Worm (Caenorhabditis elegans) whole organism, mixed stage, embryonic: ENCODE results near the gene idpc-2.

Experiments
- M03D4.4 ChIP-seq: sonication (generic microtip); optimal IDR thresholded peaks from 2 replicates; lab custom pipeline; 2017; ENCODE audit warnings: mild to moderate bottlenecking, missing genetic modification characterization, missing compliant biosample characterization
- bed-3 ChIP-seq: fragments of 200-800 bp; sonication (Bioruptor generic); optimal IDR thresholded peaks from 3 replicates; lab custom pipeline; 2018; ENCODE audit warnings: mild to moderate bottlenecking, missing genetic modification characterization, moderate library complexity, missing compliant biosample characterization
- blmp-1 ChIP-seq: fragments of 150-350 bp; optimal IDR thresholded peaks from 2 replicates; lab custom pipeline; 2014; ENCODE audit warnings: missing biosample characterization, missing genetic modification characterization
- ceh-39 ChIP-seq: fragments of 150-350 bp; optimal IDR thresholded peaks from 2 replicates; lab custom pipeline; 2014; ENCODE audit warnings: missing biosample characterization, missing genetic modification characterization
- ceh-43 ChIP-seq: fragments of 200-800 bp; sonication (Bioruptor generic); optimal IDR thresholded peaks from 2 replicates; lab custom pipeline; 2018; ENCODE audit warnings: mild to moderate bottlenecking, missing genetic modification characterization, moderate library complexity, missing compliant biosample characterization
- ceh-83 ChIP-seq: fragments of 200-800 bp; sonication (Bioruptor generic); optimal IDR thresholded peaks from 2 replicates; lab custom pipeline; 2018; ENCODE audit warnings: mild to moderate bottlenecking, missing genetic modification characterization, missing compliant biosample characterization
- ces-1 ChIP-seq: fragments of 150-350 bp; optimal IDR thresholded peaks from 2 replicates; lab custom pipeline; 2014; ENCODE audit warnings: missing biosample characterization, missing genetic modification reagents, missing genetic modification characterization
- cnd-1 ChIP-seq: fragments of 200-800 bp; sonication (Bioruptor generic); optimal IDR thresholded peaks from 2 replicates; lab custom pipeline; 2018; ENCODE audit warnings: mild to moderate bottlenecking, missing genetic modification characterization, missing compliant biosample characterization
- drap-1 ChIP-seq: fragments of 200-800 bp; sonication (Bioruptor generic); optimal IDR thresholded peaks from 3 replicates; lab custom pipeline; 2018; ENCODE audit warnings: mild to moderate bottlenecking, missing genetic modification characterization, missing compliant biosample characterization
- elt-1 ChIP-seq: sonication (generic microtip); optimal IDR thresholded peaks from 2 replicates; lab custom pipeline; 2017; ENCODE audit warnings: missing genetic modification characterization, mild to moderate bottlenecking, missing compliant biosample characterization, antibody characterized with exemption, moderate library complexity, borderline replicate concordance; ENCODE audit not compliant: insufficient read depth
- elt-3 ChIP-seq: fragments of 150-350 bp; optimal IDR thresholded peaks from 2 replicates; lab custom pipeline; 2014; ENCODE audit warnings: missing biosample characterization, missing genetic modification characterization
- flh-1 ChIP-seq: fragments of 200-800 bp; sonication (Bioruptor generic); optimal IDR thresholded peaks from 2 replicates; lab custom pipeline; 2018; ENCODE audit warnings: mild to moderate bottlenecking, missing genetic modification characterization, moderate library complexity, missing compliant biosample characterization
- ham-2 ChIP-seq: fragments of 200-800 bp; sonication (Bioruptor generic); optimal IDR thresholded peaks from 2 replicates; lab custom pipeline; 2018; ENCODE audit warnings: mild to moderate bottlenecking, missing genetic modification characterization, missing compliant biosample characterization
- hlh-1 ChIP-seq: fragments of 150-350 bp; optimal IDR thresholded peaks from 2 replicates; lab custom pipeline; 2014; ENCODE audit warnings: missing biosample characterization, missing genetic modification reagents, missing genetic modification characterization
- lin-13 ChIP-seq: fragments of 150-350 bp; optimal IDR thresholded peaks from 2 replicates; lab custom pipeline; 2014; ENCODE audit warnings: missing biosample characterization, missing genetic modification characterization
- lin-32 ChIP-seq: fragments of 200-800 bp; sonication (Bioruptor generic); optimal IDR thresholded peaks from 2 replicates; lab custom pipeline; 2018; ENCODE audit warnings: mild to moderate bottlenecking, missing genetic modification characterization, missing compliant biosample characterization
- lsy-2 ChIP-seq: fragments of 150-350 bp; optimal IDR thresholded peaks from 2 replicates; lab custom pipeline; 2014; ENCODE audit warnings: missing biosample characterization, missing genetic modification characterization
- mab-5 ChIP-seq: fragments of 150-350 bp; optimal IDR thresholded peaks from 2 replicates; lab custom pipeline; 2014; ENCODE audit warnings: missing biosample characterization, missing genetic modification characterization
- mep-1 ChIP-seq: fragments of 150-350 bp; optimal IDR thresholded peaks from 2 replicates; lab custom pipeline; 2017; ENCODE audit warnings: missing biosample characterization, missing genetic modification reagents, missing genetic modification characterization, inconsistent platforms
- mls-2 ChIP-seq: sonication (generic microtip); optimal IDR thresholded peaks from 2 replicates; lab custom pipeline; 2016; ENCODE audit warnings: mild to moderate bottlenecking, missing genetic modification characterization, moderate library complexity, missing compliant biosample characterization
- nhr-12 ChIP-seq: fragments of 150-350 bp; optimal IDR thresholded peaks from 2 replicates; lab custom pipeline; 2014; ENCODE audit warnings: missing biosample characterization, missing genetic modification characterization
- nhr-2 ChIP-seq: fragments of 150-350 bp; optimal IDR thresholded peaks from 2 replicates; lab custom pipeline; 2014; ENCODE audit warnings: missing biosample characterization, missing genetic modification characterization
- nhr-237 ChIP-seq: fragments of 150-350 bp; optimal IDR thresholded peaks from 2 replicates; lab custom pipeline; 2014; ENCODE audit warnings: missing biosample characterization, missing genetic modification characterization
- nhr-28 ChIP-seq: fragments of 150-350 bp; optimal IDR thresholded peaks from 2 replicates; lab custom pipeline; 2014; ENCODE audit warnings: missing biosample characterization, missing genetic modification characterization
- nhr-76 ChIP-seq: sonication (generic microtip); optimal IDR thresholded peaks from 2 replicates; lab custom pipeline; 2017; ENCODE audit warnings: missing biosample characterization, missing genetic modification characterization
- pha-4 ChIP-seq: fragments of 150-350 bp; optimal IDR thresholded peaks from 2 replicates; lab custom pipeline; 2018; ENCODE audit warnings: missing biosample characterization, missing genetic modification reagents, missing genetic modification characterization
- sem-2 ChIP-seq: fragments of 200-800 bp; sonication (Bioruptor generic); optimal IDR thresholded peaks from 2 replicates; lab custom pipeline; 2018; ENCODE audit warnings: mild to moderate bottlenecking, missing genetic modification characterization, missing compliant biosample characterization
- snpc-4 ChIP-seq: fragments of 150-350 bp; optimal IDR thresholded peaks from 2 replicates; lab custom pipeline; 2014; ENCODE audit warnings: missing biosample characterization, missing genetic modification characterization
- sptf-1 ChIP-seq: sonication (generic microtip); optimal IDR thresholded peaks from 2 replicates; lab custom pipeline; 2017; ENCODE audit warnings: mild to moderate bottlenecking, missing genetic modification characterization, moderate library complexity, missing compliant biosample characterization
- tbx-8 ChIP-seq: fragments of 200-800 bp; sonication (Bioruptor generic); optimal IDR thresholded peaks from 2 replicates; lab custom pipeline; 2018; ENCODE audit warnings: mild to moderate bottlenecking, missing genetic modification characterization, moderate library complexity, missing compliant biosample characterization
- unc-120 ChIP-seq: sonication (generic microtip); optimal IDR thresholded peaks from 2 replicates; lab custom pipeline; 2017; ENCODE audit warnings: missing genetic modification characterization, missing compliant biosample characterization; ENCODE audit not compliant: poor library complexity, severe bottlenecking
- unc-39 ChIP-seq: fragments of 150-350 bp; optimal IDR thresholded peaks from 2 replicates; lab custom pipeline; 2014; ENCODE audit warnings: missing biosample characterization, missing genetic modification characterization
- unc-62 ChIP-seq: fragments of 150-350 bp; optimal IDR thresholded peaks from 2 replicates; lab custom pipeline; 2014; ENCODE audit warnings: missing biosample characterization, missing genetic modification reagents, missing genetic modification characterization
- zip-8 ChIP-seq: fragments of 150-350 bp; optimal IDR thresholded peaks from 2 replicates; lab custom pipeline; 2014; ENCODE audit warnings: missing biosample characterization, missing genetic modification characterization
- ztf-11 ChIP-seq: fragments of 150-350 bp; optimal IDR thresholded peaks from 2 replicates; lab custom pipeline; 2014; ENCODE audit warnings: missing biosample characterization, missing genetic modification characterization

idpc-2 gene

ce11 chrV:8636907-8637306 is 15.8 kb upstream of the idpc-2 start, which contains the start of gene grl-12:
TSS of gene grl-12 (minus strand) at chrV:8637007.
- no peak for TF ChIP-seq tbx-8 (GFP tag; lab: Kevin White, UChicago)
- no peak for TF ChIP-seq sem-2 (GFP tag; lab: Kevin White, UChicago)
- TF ChIP-seq sptf-1 (tag; lab: Kevin White, UChicago): no peak
- TF ChIP-seq ceh-39: no peak
- no peak for TF ChIP-seq elt-3 (tag; lab: Kevin White, UChicago)
- TF ChIP-seq ceh-43 (GFP tag; lab: Kevin White, UChicago): no peak
- TF ChIP-seq mls-2 (tag; lab: Kevin White, UChicago): no peak
- no peak for TF ChIP-seq unc-62 (GFP tag; lab: Kevin White, UChicago)
- TF ChIP-seq M03D4.4 (tag; lab: Kevin White, UChicago): no peak
- TF ChIP-seq mep-1: no peak
- no peak for TF ChIP-seq lin-32 (GFP tag; lab: Kevin White, UChicago)
- no peak for TF ChIP-seq bed-3 (GFP tag; lab: Kevin White, UChicago)
- no peak for TF ChIP-seq unc-39 (tag; lab: Kevin White, UChicago)
- TF ChIP-seq, all 35 proteins: peak for 0

ce11 chrV:8635575-8635974 is 14.5 kb upstream of the idpc-2 start, which contains the start of gene oac-29:
TSS of gene oac-29 (minus strand) at chrV:8635675.
- TF ChIP-seq nhr-12 (no peak), mls-2 (tag; lab: Kevin White, UChicago) (no peak), sem-2 (GFP tag; lab: Kevin White, UChicago) (no peak), nhr-237 (tag; lab: Kevin White, UChicago) (no peak), ceh-39 (no peak), unc-39 (tag; lab: Kevin White, UChicago) (no peak), bed-3 (GFP tag; lab: Kevin White, UChicago) (no peak)
- TF ChIP-seq, all 35 proteins: peak for 0

ce11 chrV:8632788-8633187 is 11.7 kb upstream of the idpc-2 start:
- TF ChIP-seq lin-13 (tag; lab: Kevin White, UChicago) (no peak), nhr-12 (no peak), ham-2 (no peak), lsy-2 (tag; lab: Kevin White, UChicago) (no peak), lin-32 (GFP tag; lab: Kevin White, UChicago) (no peak), flh-1 (no peak), tbx-8 (GFP tag; lab: Kevin White, UChicago) (no peak), mab-5 (no peak)

ce11 chrV:8631277-8631765 is 10.2 kb upstream of the idpc-2 start, which contains the start of gene atg-18:
TSS of gene atg-18 (minus strand) at chrV:8631327.
- TF ChIP-seq mls-2 (tag; lab: Kevin White, UChicago) (no peak), hlh-1 (tag; lab: Kevin White, UChicago) (peak; percentile 86), blmp-1 (tag; lab: Kevin White, UChicago) (peak; percentile 41), unc-120 (tag; lab: Kevin White, UChicago) (peak; percentile 33), lin-32 (GFP tag; lab: Kevin White, UChicago) (peak; percentile 18), lin-13 (tag; lab: Kevin White, UChicago) (peak; percentile 50), ceh-43 (GFP tag; lab: Kevin White, UChicago) (peak; percentile 67), mep-1 (peak; percentile 45), ham-2 (peak; percentile 18), M03D4.4 (tag; lab: Kevin White, UChicago) (no peak), unc-39 (tag; lab: Kevin White, UChicago) (no peak), flh-1 (no peak), elt-1 (tag; lab: Kevin White, UChicago) (no peak), zip-8 (tag; lab: Kevin White, UChicago) (no peak), nhr-28 (no peak), unc-62 (GFP tag; lab: Kevin White, UChicago) (peak; percentile 18), nhr-2 (tag; lab: Kevin White, UChicago) (peak; percentile 11), ces-1 (GFP tag; lab: Kevin White, UChicago) (no peak), cnd-1 (tag; lab: Kevin White, UChicago) (peak; percentile 53), ceh-83 (GFP tag; lab: Kevin White, UChicago) (peak; percentile 75), elt-3 (tag; lab: Kevin White, UChicago) (no peak), ceh-39 (peak; percentile 12), drap-1 (GFP tag; lab: Kevin White, UChicago) (peak; percentile 62), nhr-76 (tag; lab: Kevin White, UChicago) (no peak), sem-2 (GFP tag; lab: Kevin White, UChicago) (no peak), mab-5 (peak; percentile 52), lsy-2 (tag; lab: Kevin White, UChicago) (peak; percentile 39), snpc-4 (tag; lab: Kevin White, UChicago) (no peak), tbx-8 (GFP tag; lab: Kevin White, UChicago) (no peak), nhr-12 (no peak), pha-4 (tag; lab: Kevin White, UChicago) (peak; percentile 36), sptf-1 (tag; lab: Kevin White, UChicago) (no peak), ztf-11 (tag; lab: Kevin White, UChicago) (peak; percentile 10), nhr-237 (tag; lab: Kevin White, UChicago) (peak; percentile 11), bed-3 (GFP tag; lab: Kevin White, UChicago) (peak; percentile 22)
